Worm (Caenorhabditis elegans) whole organism, late embryonic: ENCODE measurements around the gene F25A2.1.

Experiments used
- ahr-1 ChIP-seq: sonication (generic microtip); optimal IDR thresholded peaks from 2 replicates; lab custom pipeline; 2016; ENCODE audit warnings: missing genetic modification characterization, missing compliant biosample characterization
- ceh-14 ChIP-seq: sonication (generic microtip); optimal IDR thresholded peaks from 2 replicates; lab custom pipeline; 2016; ENCODE audit warnings: missing genotype, missing genetic modification characterization, missing compliant biosample characterization
- ceh-24 ChIP-seq: sonication (generic microtip); optimal IDR thresholded peaks from 2 replicates; lab custom pipeline; 2016; ENCODE audit warnings: mild to moderate bottlenecking, missing genetic modification characterization, missing compliant biosample characterization
- ceh-30 ChIP-seq: fragments of 150-350 bp; optimal IDR thresholded peaks from 2 replicates; lab custom pipeline; 2014; ENCODE audit warnings: missing biosample characterization, missing genetic modification characterization
- ceh-48 ChIP-seq: sonication (generic microtip); optimal IDR thresholded peaks from 2 replicates; lab custom pipeline; 2016; ENCODE audit warnings: missing genetic modification characterization, inconsistent platforms, missing compliant biosample characterization
- ceh-9 ChIP-seq: sonication (generic microtip); optimal IDR thresholded peaks from 2 replicates; lab custom pipeline; 2016; ENCODE audit warnings: mild to moderate bottlenecking, missing genetic modification characterization, inconsistent platforms, missing compliant biosample characterization
- che-1 ChIP-seq: sonication (generic microtip); optimal IDR thresholded peaks from 2 replicates; lab custom pipeline; 2016; ENCODE audit warnings: mild to moderate bottlenecking, missing genetic modification characterization, missing compliant biosample characterization
- mec-3 ChIP-seq: sonication (generic microtip); optimal IDR thresholded peaks from 2 replicates; lab custom pipeline; 2016; ENCODE audit warnings: borderline replicate concordance, missing genetic modification characterization, missing compliant biosample characterization
- sox-4 ChIP-seq: sonication (generic microtip); optimal IDR thresholded peaks from 2 replicates; lab custom pipeline; 2017; ENCODE audit warnings: mild to moderate bottlenecking, missing genetic modification characterization, inconsistent platforms, missing compliant biosample characterization
- tbx-2 ChIP-seq: sonication (generic microtip); optimal IDR thresholded peaks from 2 replicates; lab custom pipeline; 2016; ENCODE audit warnings: missing genetic modification characterization, missing compliant biosample characterization

- no peak for TF ChIP-seq mec-3 (tag; lab: Kevin White, UChicago)
- TF ChIP-seq sox-4 (tag; lab: Kevin White, UChicago), result no peak
- TF ChIP-seq tbx-2 (tag; lab: Kevin White, UChicago), result no peak
- TF ChIP-seq ahr-1 (tag; lab: Kevin White, UChicago), result no peak
- TF ChIP-seq ceh-48 (tag; lab: Kevin White, UChicago), result no peak
- TF ChIP-seq ceh-24 (tag; lab: Kevin White, UChicago), result no peak
- no peak for TF ChIP-seq che-1
- no peak for TF ChIP-seq ceh-14 (tag; lab: Kevin White, UChicago)
- TF ChIP-seq ceh-30, result no peak
- TF ChIP-seq ceh-9 (tag; lab: Kevin White, UChicago), result no peak
These were observed 28.2 kb downstream of the F25A2.1 start, which contains the start of gene Y50D4A.1 for ce11 chrV:1207589-1207988.
